Fruit fly (Drosophila melanogaster) whole organism, embryonic: Measurements from ENCODE around the gene ZnT33D.

Source experiments
- ATbp ChIP-seq: fragments of 200-800 bp; sonication (Bioruptor generic); optimal IDR thresholded peaks from 2 replicates; lab custom pipeline; 2017; ENCODE audit warnings: missing biosample characterization, mild to moderate bottlenecking, missing genetic modification characterization, missing genetic modification reagents
- Asciz ChIP-seq: fragments of 200-800 bp; sonication (Bioruptor generic); optimal IDR thresholded peaks from 2 replicates; lab custom pipeline; 2017; ENCODE audit warnings: missing biosample characterization, mild to moderate bottlenecking, missing genetic modification characterization, missing genetic modification reagents
- B-H2 ChIP-seq: fragments of 200-800 bp; sonication (Bioruptor generic); optimal IDR thresholded peaks from 2 replicates; lab custom pipeline; 2018; ENCODE audit warnings: missing biosample characterization, mild to moderate bottlenecking, missing genetic modification characterization
- CG10274 ChIP-seq: fragments of 200-800 bp; sonication (Bioruptor generic); optimal IDR thresholded peaks from 3 replicates; lab custom pipeline; 2017; ENCODE audit warnings: missing biosample characterization, mild to moderate bottlenecking, missing genetic modification characterization
- CG10462 ChIP-seq: fragments of 200-800 bp; sonication (Bioruptor generic); optimal IDR thresholded peaks from 2 replicates; lab custom pipeline; 2016; ENCODE audit warnings: missing biosample characterization, missing genetic modification characterization
- CG10565 ChIP-seq: fragments of 200-800 bp; sonication (Bioruptor generic); optimal IDR thresholded peaks from 3 replicates; lab custom pipeline; 2016; ENCODE audit warnings: missing biosample characterization, mild to moderate bottlenecking, missing genetic modification characterization
- CG11247 ChIP-seq: fragments of 200-800 bp; sonication (Bioruptor generic); IDR thresholded peaks from 2 replicates; pipeline ENCODE4 v1.3.6; 2022; ENCODE audit warnings: missing biosample characterization, missing genetic modification characterization
- CG12104 ChIP-seq: fragments of 200-800 bp; sonication (Bioruptor generic); optimal IDR thresholded peaks from 3 replicates; lab custom pipeline; 2016; ENCODE audit warnings: missing biosample characterization, missing genetic modification characterization
- CG12155 ChIP-seq: fragments of 200-800 bp; sonication (Bioruptor generic); optimal IDR thresholded peaks from 3 replicates; lab custom pipeline; 2016; ENCODE audit warnings: missing biosample characterization, missing genetic modification characterization
- CG13296 ChIP-seq: fragments of 200-800 bp; sonication (Bioruptor generic); optimal IDR thresholded peaks from 3 replicates; lab custom pipeline; 2018; ENCODE audit warnings: missing biosample characterization, mild to moderate bottlenecking, missing genetic modification characterization
- CG15601 ChIP-seq: fragments of 200-800 bp; sonication (Bioruptor generic); optimal IDR thresholded peaks from 3 replicates; lab custom pipeline; 2019; ENCODE audit warnings: missing biosample characterization, mild to moderate bottlenecking, missing genetic modification characterization, moderate library complexity
- CG1603 ChIP-seq: fragments of 200-800 bp; sonication (Bioruptor generic); optimal IDR thresholded peaks from 2 replicates; lab custom pipeline; 2019; ENCODE audit warnings: missing biosample characterization, mild to moderate bottlenecking, missing genetic modification characterization, moderate library complexity
- CG17186 ChIP-seq: fragments of 200-800 bp; sonication (Bioruptor generic); optimal IDR thresholded peaks from 3 replicates; lab custom pipeline; 2017; ENCODE audit warnings: missing biosample characterization, missing genetic modification reagents, missing genetic modification characterization
- CG18011 ChIP-seq: fragments of 200-800 bp; sonication (Bioruptor generic); optimal IDR thresholded peaks from 2 replicates; lab custom pipeline; 2017; ENCODE audit warnings: missing biosample characterization, missing genetic modification characterization, mild to moderate bottlenecking, moderate library complexity, missing genotype
- CG3065 ChIP-seq: fragments of 200-800 bp; sonication (Bioruptor generic); optimal IDR thresholded peaks from 2 replicates; lab custom pipeline; 2016; ENCODE audit warnings: missing biosample characterization, missing genetic modification characterization
- CG4707 ChIP-seq: fragments of 200-800 bp; sonication (Bioruptor generic); optimal IDR thresholded peaks from 2 replicates; lab custom pipeline; 2018; ENCODE audit warnings: missing biosample characterization, mild to moderate bottlenecking, missing genetic modification characterization, moderate library complexity
- CG9876 ChIP-seq: fragments of 200-800 bp; sonication (Bioruptor generic); optimal IDR thresholded peaks from 2 replicates; lab custom pipeline; 2016; ENCODE audit warnings: missing biosample characterization, missing genetic modification characterization
- CrebB ChIP-seq: fragments of 200-800 bp; sonication (Bioruptor generic); optimal IDR thresholded peaks from 3 replicates; lab custom pipeline; 2018; ENCODE audit warnings: missing biosample characterization, mild to moderate bottlenecking, missing genetic modification characterization
- Drgx ChIP-seq: fragments of 200-800 bp; sonication (Bioruptor generic); IDR thresholded peaks from 2 replicates; pipeline ENCODE4 v1.3.6; 2022; ENCODE audit warnings: missing biosample characterization, missing genetic modification characterization
- Elba2 ChIP-seq: fragments of 200-800 bp; sonication (Bioruptor generic); optimal IDR thresholded peaks from 3 replicates; lab custom pipeline; 2016; ENCODE audit warnings: missing biosample characterization, missing genetic modification characterization
- Gug ChIP-seq: fragments of 200-800 bp; sonication (Bioruptor generic); IDR thresholded peaks from 4 replicates; pipeline ENCODE4 v1.3.6; 2022; ENCODE audit warnings: missing biosample characterization, missing genetic modification characterization
- Hmr ChIP-seq: fragments of 200-800 bp; sonication (Bioruptor generic); optimal IDR thresholded peaks from 3 replicates; lab custom pipeline; 2017; ENCODE audit warnings: mild to moderate bottlenecking, missing biosample characterization, missing genetic modification reagents, missing genetic modification characterization
- Hr78 ChIP-seq, 2 experiments: fragments of 200-800 bp in 1 of 2; fragments of >200 bp in 1 of 2; sonication (Bioruptor generic) in 1 of 2; optimal IDR thresholded peaks; 2 replicates each; lab custom pipeline; 2017 to 2019; ENCODE audit warnings: missing biosample characterization in 2 of 2, missing genetic modification characterization in 2 of 2, mild to moderate bottlenecking in 1 of 2, moderate library complexity in 1 of 2
- Lhr ChIP-seq: fragments of 200-800 bp; sonication (Bioruptor generic); optimal IDR thresholded peaks from 3 replicates; lab custom pipeline; 2017; ENCODE audit warnings: mild to moderate bottlenecking, missing biosample characterization, missing genetic modification reagents, missing genetic modification characterization
- MBD-R2 ChIP-seq: fragments of 200-800 bp; sonication (Bioruptor generic); IDR thresholded peaks from 2 replicates; pipeline ENCODE4 v1.3.6; 2022; ENCODE audit warnings: missing biosample characterization, missing genetic modification characterization
- NC2α ChIP-seq: fragments of 200-800 bp; sonication (Bioruptor generic); optimal IDR thresholded peaks from 2 replicates; lab custom pipeline; 2016; ENCODE audit warnings: missing biosample characterization, missing genetic modification characterization
- Scr ChIP-seq: fragments of 200-800 bp; sonication (Bioruptor generic); IDR thresholded peaks from 2 replicates; pipeline ENCODE4 v1.3.6; 2022; ENCODE audit warnings: missing biosample characterization, missing genetic modification characterization; ENCODE audit not compliant: partially characterized antibody
- Sin3A ChIP-seq: fragments of >200 bp; optimal IDR thresholded peaks from 2 replicates; lab custom pipeline; 2018
- Sry-δ ChIP-seq: fragments of 200-800 bp; sonication (Bioruptor generic); optimal IDR thresholded peaks from 2 replicates; lab custom pipeline; 2016; ENCODE audit warnings: missing biosample characterization, missing genetic modification characterization
- YL-1 ChIP-seq: fragments of 200-800 bp; sonication (Bioruptor generic); optimal IDR thresholded peaks from 3 replicates; lab custom pipeline; 2017; ENCODE audit warnings: missing biosample characterization, mild to moderate bottlenecking, missing genetic modification characterization
- ara ChIP-seq: fragments of 200-800 bp; sonication (Bioruptor generic); IDR thresholded peaks from 2 replicates; pipeline ENCODE4 v1.3.6; 2022; ENCODE audit warnings: missing biosample characterization, missing genetic modification characterization
- bsh ChIP-seq, 2 experiments: fragments of 200-800 bp; sonication (Bioruptor generic); optimal IDR thresholded peaks; 2 replicates each; lab custom pipeline; 2017 to 2018; ENCODE audit warnings: mild to moderate bottlenecking in 2 of 2, missing biosample characterization in 2 of 2, missing genetic modification characterization in 2 of 2, moderate library complexity in 1 of 2
- crol ChIP-seq: fragments of 200-800 bp; sonication (Bioruptor generic); IDR thresholded peaks from 2 replicates; pipeline ENCODE4 v1.3.6; 2022; ENCODE audit warnings: missing biosample characterization, missing genetic modification characterization
- ewg ChIP-seq: fragments of 200-800 bp; sonication (Bioruptor generic); optimal IDR thresholded peaks from 3 replicates; lab custom pipeline; 2017; ENCODE audit warnings: mild to moderate bottlenecking, missing biosample characterization, missing genetic modification reagents, missing genetic modification characterization
- jing ChIP-seq: fragments of 200-800 bp; sonication (Bioruptor generic); optimal IDR thresholded peaks from 2 replicates; lab custom pipeline; 2018; ENCODE audit warnings: missing biosample characterization, mild to moderate bottlenecking, missing genetic modification characterization
- ken ChIP-seq: fragments of 200-800 bp; sonication (Bioruptor generic); IDR thresholded peaks from 3 replicates; pipeline ENCODE4 v1.3.6; 2022; ENCODE audit warnings: missing biosample characterization, missing genetic modification characterization
- mam ChIP-seq: fragments of 200-800 bp; sonication (Bioruptor generic); optimal IDR thresholded peaks from 3 replicates; lab custom pipeline; 2016; ENCODE audit warnings: missing biosample characterization, missing genetic modification characterization
- mld ChIP-seq: fragments of 200-800 bp; sonication (Bioruptor generic); IDR thresholded peaks from 3 replicates; pipeline ENCODE4 v1.3.6; 2022; ENCODE audit warnings: missing biosample characterization, missing genetic modification characterization; ENCODE audit not compliant: partially characterized antibody
- phol ChIP-seq: fragments of 200-800 bp; sonication (Bioruptor generic); optimal IDR thresholded peaks from 3 replicates; lab custom pipeline; 2018; ENCODE audit warnings: missing biosample characterization, mild to moderate bottlenecking, missing genetic modification characterization, moderate library complexity
- pnt ChIP-seq: fragments of 200-800 bp; sonication (Bioruptor generic); optimal IDR thresholded peaks from 3 replicates; lab custom pipeline; 2016; ENCODE audit warnings: missing biosample characterization, missing genetic modification characterization
- pros ChIP-seq: fragments of 200-800 bp; sonication (Bioruptor generic); optimal IDR thresholded peaks from 3 replicates; lab custom pipeline; 2019; ENCODE audit warnings: missing biosample characterization, mild to moderate bottlenecking, missing genetic modification characterization, moderate library complexity
- row ChIP-seq: fragments of 200-800 bp; sonication (Bioruptor generic); IDR thresholded peaks from 3 replicates; pipeline ENCODE4 v1.3.6; 2022; ENCODE audit warnings: missing biosample characterization, missing genetic modification characterization
- sens ChIP-seq: fragments of 200-800 bp; sonication (Bioruptor generic); peaks from one replicate; lab custom pipeline; 2016; ENCODE audit warnings: missing biosample characterization, missing genetic modification characterization
- sima ChIP-seq: fragments of 200-800 bp; sonication (Bioruptor generic); optimal IDR thresholded peaks from 2 replicates; lab custom pipeline; 2016; ENCODE audit warnings: missing biosample characterization, missing genetic modification characterization
- slou ChIP-seq: fragments of 200-800 bp; sonication (Bioruptor generic); optimal IDR thresholded peaks from 3 replicates; lab custom pipeline; 2016; ENCODE audit warnings: missing biosample characterization, missing genetic modification characterization
- sna ChIP-seq: fragments of 200-800 bp; sonication (Bioruptor generic); IDR thresholded peaks from 2 replicates; pipeline ENCODE4 v1.3.6; 2022; ENCODE audit warnings: missing biosample characterization, missing genetic modification characterization; ENCODE audit not compliant: partially characterized antibody
- stwl ChIP-seq: fragments of 200-800 bp; sonication (Bioruptor generic); optimal IDR thresholded peaks from 3 replicates; lab custom pipeline; 2018; ENCODE audit warnings: missing biosample characterization, mild to moderate bottlenecking, missing genetic modification characterization, moderate library complexity
- trem ChIP-seq: fragments of 200-800 bp; optimal IDR thresholded peaks from 3 replicates; lab custom pipeline; 2019; ENCODE audit warnings: missing biosample characterization, mild to moderate bottlenecking, missing genetic modification characterization, moderate library complexity
- unc-4 ChIP-seq: fragments of 200-800 bp; sonication (Bioruptor generic); IDR thresholded peaks from 2 replicates; pipeline ENCODE4 v1.3.6; 2022; ENCODE audit warnings: missing biosample characterization, missing genetic modification characterization; ENCODE audit not compliant: partially characterized antibody
- yki ChIP-seq: fragments of >200 bp; optimal IDR thresholded peaks from 3 replicates; lab custom pipeline; 2018

The ZnT33D gene

dm6 chr2L:12172536-12173234 lies 8.6 kb downstream of the ZnT33D start, which contains the start of the genes CG6583 and crok (continued):
- TF ChIP-seq unc-4 (GFP tag; lab: Robert Waterston, UW) (no peak), CG1603 (tag; lab: Kevin White, UChicago) (peak; percentile 67), sima (GFP tag; lab: Kevin White, UChicago) (no peak), Sry-δ (GFP tag; lab: Kevin White, UChicago) (peak; percentile 33), CG10565 (GFP tag; lab: Kevin White, UChicago) (no peak), Scr (GFP tag; lab: Robert Waterston, UW) (no peak), phol (peak; percentile 49), MBD-R2 (peak; percentile 60), pnt (GFP tag; lab: Kevin White, UChicago) (no peak), CG12104 (no peak), CG10462 (GFP tag; lab: Kevin White, UChicago) (no peak), Elba2 (peak; percentile 95), sens (peak; percentile 50), Sin3A (lab: Kevin White, UChicago) (peak; percentile 15), CG17186 (GFP tag; lab: Kevin White, UChicago) (peak; percentile 55), ewg (GFP tag; lab: Kevin White, UChicago) (peak; percentile 63), ATbp (GFP tag; lab: Kevin White, UChicago) (no peak), CG18011 (GFP tag; lab: Kevin White, UChicago) (no peak), Drgx (GFP tag; lab: Robert Waterston, UW) (no peak), Hmr (GFP tag; lab: Kevin White, UChicago) (peak; percentile 37), NC2α (no peak), trem (tag; lab: Kevin White, UChicago) (peak; percentile 62), row (GFP tag; lab: Robert Waterston, UW) (no peak), B-H2 (GFP tag; lab: Kevin White, UChicago) (no peak), Hr78 (GFP tag; optimal IDR thresholded peaks at IDR 0.05; lab: Kevin White, UChicago) (no peak), CrebB (tag; lab: Kevin White, UChicago) (no peak), slou (GFP tag; lab: Kevin White, UChicago) (no peak), sna (no peak), Asciz (GFP tag; lab: Kevin White, UChicago) (no peak), yki (no peak), pros (GFP tag; lab: Kevin White, UChicago) (no peak), bsh (GFP tag; optimal IDR thresholded peaks at IDR 0.05; lab: Kevin White, UChicago) (no peak), CG10274 (no peak), mam (GFP tag; lab: Kevin White, UChicago) (no peak), CG4707 (GFP tag; lab: Kevin White, UChicago) (no peak), jing (no peak), Gug (GFP tag; lab: Robert Waterston, UW) (no peak), CG13296 (no peak), CG9876 (no peak), ken (GFP tag; lab: Robert Waterston, UW) (no peak), mld (GFP tag; lab: Robert Waterston, UW) (no peak), ara (no peak), CG12155 (GFP tag; lab: Kevin White, UChicago) (peak; percentile 50), CG15601 (tag; lab: Kevin White, UChicago) (peak; percentile 58), CG11247 (GFP tag; lab: Robert Waterston, UW) (no peak), crol (GFP tag; lab: Robert Waterston, UW) (no peak), YL-1 (GFP tag; lab: Kevin White, UChicago) (peak; percentile 56), stwl (peak; percentile 54), CG3065 (GFP tag; lab: Kevin White, UChicago) (no peak), Lhr (GFP tag; lab: Kevin White, UChicago) (peak; percentile 62)
